Fruit fly (Drosophila melanogaster): Measurements from ENCODE around the gene CG32579.
A peak's percentile ranks its signal among the peaks of the same experiment; 100 is the strongest.

Gene CG32579

dm6 chrX:16277878-16278506 is 45.1 kb upstream of the CG32579 start, which contains the start of gene eas (continued):
- no peak for TF ChIP-seq pho (GFP tag; optimal IDR thresholded peaks at IDR 0.05)
- TF ChIP-seq hkb (optimal IDR thresholded peaks at IDR 0.05), result peak; percentile 55
- no peak for TF ChIP-seq hkb (GFP tag; IDR thresholded peaks at IDR 0.05)
- TF ChIP-seq Lhr (GFP tag; optimal IDR thresholded peaks at IDR 0.05), result peak; percentile 63
- TF ChIP-seq E2f2 (GFP tag; IDR thresholded peaks at IDR 0.05), result peak; percentile 81
- TF ChIP-seq HmgZ (tag; optimal IDR thresholded peaks at IDR 0.05), result no peak
- no peak for TF ChIP-seq yki (optimal IDR thresholded peaks at IDR 0.05)
- TF ChIP-seq CG1832 (GFP tag; optimal IDR thresholded peaks at IDR 0.05), result no peak
- no peak for TF ChIP-seq dimm (GFP tag; IDR thresholded peaks at IDR 0.05)
- TF ChIP-seq br (optimal IDR thresholded peaks at IDR 0.05), result no peak
- TF ChIP-seq rib (GFP tag; IDR thresholded peaks at IDR 0.05), result no peak
- TF ChIP-seq wdn (GFP tag; IDR thresholded peaks at IDR 0.05), result no peak
- TF ChIP-seq CG17802 (tag; optimal IDR thresholded peaks at IDR 0.05), result no peak
- no peak for TF ChIP-seq vfl (GFP tag; optimal IDR thresholded peaks at IDR 0.05)
- TF ChIP-seq B-H2 (GFP tag; optimal IDR thresholded peaks at IDR 0.05), result no peak
- no peak for TF ChIP-seq ftz-f1 (GFP tag; optimal IDR thresholded peaks at IDR 0.05)
- no peak for TF ChIP-seq bowl (GFP tag; IDR thresholded peaks at IDR 0.05)
- no peak for TF ChIP-seq lov (optimal IDR thresholded peaks at IDR 0.05)
- no peak for TF ChIP-seq lov (GFP tag; IDR thresholded peaks at IDR 0.05)
- TF ChIP-seq Dfd (GFP tag; optimal IDR thresholded peaks at IDR 0.05), result no peak
- no peak for TF ChIP-seq cwo (GFP tag; optimal IDR thresholded peaks at IDR 0.05)
- peak; percentile 65 for TF ChIP-seq Deaf1 (tag; optimal IDR thresholded peaks at IDR 0.05)
- TF ChIP-seq CG17829 (tag; optimal IDR thresholded peaks at IDR 0.05), result no peak
- TF ChIP-seq CG12744 (GFP tag; optimal IDR thresholded peaks at IDR 0.05), result no peak
- TF ChIP-seq CG9609 (GFP tag; optimal IDR thresholded peaks at IDR 0.05), result no peak
- TF ChIP-seq Nf-YB (GFP tag; optimal IDR thresholded peaks at IDR 0.05), result no peak
- no peak for TF ChIP-seq usp (GFP tag; optimal IDR thresholded peaks at IDR 0.05)
- no peak for TF ChIP-seq emc (GFP tag; optimal IDR thresholded peaks at IDR 0.05)
- no peak for TF ChIP-seq shn (GFP tag; optimal IDR thresholded peaks at IDR 0.05)
- no peak for TF ChIP-seq Blimp-1 (GFP tag; optimal IDR thresholded peaks at IDR 0.05)
- TF ChIP-seq mam (GFP tag; optimal IDR thresholded peaks at IDR 0.05), result peak; percentile 15
- TF ChIP-seq CG16863 (GFP tag; optimal IDR thresholded peaks at IDR 0.05), result peak; percentile 30
- no peak for TF ChIP-seq Meics (GFP tag; optimal IDR thresholded peaks at IDR 0.05)
- TF ChIP-seq MTF-1 (GFP tag; optimal IDR thresholded peaks at IDR 0.05; ENCODE audit: borderline replicate concordance), result no peak
- TF ChIP-seq cas (GFP tag; IDR thresholded peaks at IDR 0.05), result no peak
- TF ChIP-seq CG14860 (GFP tag; IDR thresholded peaks at IDR 0.05; ENCODE audit: partially characterized antibody), result peak; percentile 59
- TF ChIP-seq CG7271 (tag; optimal IDR thresholded peaks at IDR 0.05), result no peak
- TF ChIP-seq CG13296 (GFP tag; optimal IDR thresholded peaks at IDR 0.05), result no peak
- no peak for TF ChIP-seq slp2 (GFP tag; optimal IDR thresholded peaks at IDR 0.05)
- no peak for TF ChIP-seq org-1 (GFP tag; optimal IDR thresholded peaks at IDR 0.05)
- TF ChIP-seq sc (optimal IDR thresholded peaks at IDR 0.05), result no peak
- TF ChIP-seq sc (GFP tag; optimal IDR thresholded peaks at IDR 0.05), result no peak
- no peak for TF ChIP-seq tap (tag; optimal IDR thresholded peaks at IDR 0.05)
- peak; percentile 63 for TF ChIP-seq CG1603 (tag; optimal IDR thresholded peaks at IDR 0.05)
- TF ChIP-seq sisA (GFP tag; IDR thresholded peaks at IDR 0.05), result no peak
- no peak for TF ChIP-seq zfh2 (GFP tag; optimal IDR thresholded peaks at IDR 0.05)
- TF ChIP-seq HLH54F (GFP tag; optimal IDR thresholded peaks at IDR 0.05), result peak; percentile 1
- no peak for TF ChIP-seq Sry-β (GFP tag; optimal IDR thresholded peaks at IDR 0.05)
- no peak for TF ChIP-seq Hr39 (optimal IDR thresholded peaks at IDR 0.05)
- no peak for TF ChIP-seq dati (GFP tag; IDR thresholded peaks at IDR 0.05)
- no peak for TF ChIP-seq Mad (GFP tag; optimal IDR thresholded peaks at IDR 0.05)
- no peak for TF ChIP-seq CG11093 (GFP tag; IDR thresholded peaks at IDR 0.05)
- TF ChIP-seq slbo (GFP tag; IDR thresholded peaks at IDR 0.05), result no peak
- peak; percentile 31 for TF ChIP-seq Side (GFP tag; optimal IDR thresholded peaks at IDR 0.05)
